Fruit fly (Drosophila melanogaster) whole organism, wandering third instar larva: Measurements from ENCODE around the gene Vm26Ac.

Experiments
- Abd-B ChIP-seq: fragments of >200 bp; optimal IDR thresholded peaks from 2 replicates; lab custom pipeline; 2017; ENCODE audit warnings: missing biosample characterization, missing genetic modification characterization
- Jra ChIP-seq: sonication (Bioruptor generic); optimal IDR thresholded peaks from 2 replicates; lab custom pipeline; 2016; ENCODE audit warnings: missing biosample characterization, missing genetic modification characterization
- Myc ChIP-seq: fragments of >200 bp; optimal IDR thresholded peaks from 2 replicates; lab custom pipeline; 2017
- OdsH ChIP-seq: fragments of 200-800 bp; sonication (Bioruptor generic); optimal IDR thresholded peaks from 2 replicates; lab custom pipeline; 2016; ENCODE audit warnings: missing biosample characterization, mild to moderate bottlenecking, missing genetic modification characterization
- br ChIP-seq: fragments of 200-800 bp; sonication (Bioruptor generic); optimal IDR thresholded peaks from 2 replicates; lab custom pipeline; 2016; ENCODE audit warnings: missing biosample characterization, missing genetic modification characterization
- brk ChIP-seq: fragments of 200-800 bp; sonication (Bioruptor generic); optimal IDR thresholded peaks from 2 replicates; lab custom pipeline; 2016; ENCODE audit warnings: missing biosample characterization, mild to moderate bottlenecking, missing genetic modification characterization
- ey ChIP-seq: fragments of 200-800 bp; sonication (Bioruptor generic); optimal IDR thresholded peaks from 2 replicates; lab custom pipeline; 2016; ENCODE audit warnings: missing biosample characterization, missing genetic modification characterization
- h ChIP-seq: fragments of 200-800 bp; sonication (Bioruptor generic); optimal IDR thresholded peaks from 3 replicates; lab custom pipeline; 2016; ENCODE audit warnings: missing biosample characterization, mild to moderate bottlenecking, missing genetic modification characterization
- jim ChIP-seq: fragments of 175-275, 200-325 bp; sonication (Bioruptor generic); optimal IDR thresholded peaks from 2 replicates; lab custom pipeline; 2016; ENCODE audit warnings: missing biosample characterization, mild to moderate bottlenecking, missing genetic modification characterization
- pan ChIP-seq: fragments of >200 bp; optimal IDR thresholded peaks from 2 replicates; lab custom pipeline; 2017
- psq ChIP-seq: fragments of 200-800 bp; sonication (Bioruptor generic); optimal IDR thresholded peaks from 3 replicates; lab custom pipeline; 2017; ENCODE audit warnings: missing biosample characterization, mild to moderate bottlenecking, missing genetic modification characterization, moderate library complexity
- sage ChIP-seq: fragments of 200-800 bp; sonication (Bioruptor generic); optimal IDR thresholded peaks from 2 replicates; lab custom pipeline; 2016; ENCODE audit warnings: missing biosample characterization, mild to moderate bottlenecking, missing genetic modification characterization
- tai ChIP-seq: sonication (Bioruptor generic); optimal IDR thresholded peaks from 2 replicates; lab custom pipeline; 2016; ENCODE audit warnings: missing biosample characterization, missing genetic modification characterization
- usp ChIP-seq: fragments of >200 bp; optimal IDR thresholded peaks from 2 replicates; lab custom pipeline; 2017; ENCODE audit warnings: missing biosample characterization, missing genetic modification characterization

DNA sequence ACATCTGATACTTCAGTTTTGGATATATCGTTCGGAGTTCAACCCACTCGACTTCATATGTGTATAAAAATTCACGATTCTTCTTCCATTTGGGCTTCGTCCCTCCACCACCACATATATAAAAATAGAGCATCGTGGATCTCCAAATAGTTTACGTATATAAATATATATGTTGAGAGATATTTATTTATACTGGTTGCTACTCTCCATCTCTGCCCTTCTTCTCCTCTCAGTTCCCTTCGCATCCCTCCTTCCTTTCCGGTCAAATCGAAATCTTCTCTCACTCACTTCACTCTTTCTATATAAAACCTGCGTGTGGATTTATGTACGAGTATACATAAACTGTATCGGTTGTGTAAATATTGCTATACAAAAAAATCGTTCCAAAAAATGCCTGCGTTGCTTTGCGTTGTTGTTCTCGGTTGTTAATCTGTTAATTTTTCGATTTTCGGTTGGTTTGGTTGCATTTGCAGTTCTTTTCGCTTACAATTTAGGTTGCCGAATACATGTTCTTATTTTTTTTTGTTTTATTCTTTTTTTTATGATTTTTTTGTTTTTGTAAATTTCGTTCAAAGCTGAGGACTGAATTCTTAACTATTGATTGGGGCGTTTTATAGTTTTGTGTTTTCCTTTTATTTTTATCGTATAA is 14.3 kb upstream of the Vm26Ac start:
- no peak for TF ChIP-seq pan
- TF ChIP-seq usp (GFP tag; lab: Kevin White, UChicago) = no peak
- TF ChIP-seq br = no peak
- TF ChIP-seq h (GFP tag; lab: Kevin White, UChicago) = no peak
- TF ChIP-seq Myc (lab: Kevin White, UChicago) = no peak
- TF ChIP-seq ey (GFP tag; lab: Kevin White, UChicago) = no peak
- TF ChIP-seq jim (GFP tag; lab: Kevin White, UChicago) = no peak
- no peak for TF ChIP-seq brk (GFP tag; lab: Kevin White, UChicago)
- no peak for TF ChIP-seq Abd-B
- TF ChIP-seq sage (GFP tag; lab: Kevin White, UChicago) = no peak
- TF ChIP-seq OdsH (GFP tag; lab: Kevin White, UChicago) = no peak
- TF ChIP-seq tai (GFP tag; lab: Kevin White, UChicago) = no peak
- no peak for TF ChIP-seq psq (GFP tag; lab: Kevin White, UChicago)
- TF ChIP-seq Jra (GFP tag; lab: Kevin White, UChicago) = no peak
